Worm (Caenorhabditis elegans) whole organism, L4 larva: Measurements from ENCODE around the gene F09C6.3.

Experiments
- T26A8.4 ChIP-seq: fragments of 200-800 bp; sonication (Bioruptor generic); IDR thresholded peaks from 2 replicates; pipeline ENCODE4 v1.3.6; 2022; ENCODE audit warnings: missing genetic modification characterization, missing compliant biosample characterization
- Y105C5A.15 ChIP-seq: fragments of 200-800 bp; sonication (Bioruptor generic); IDR thresholded peaks from 2 replicates; pipeline ENCODE4 v1.3.6; 2022; ENCODE audit warnings: missing genetic modification characterization, missing compliant biosample characterization
- Y48G9A.11 ChIP-seq: fragments of 200-800 bp; sonication (Bioruptor generic); IDR thresholded peaks from 2 replicates; pipeline ENCODE4 v1.3.6; 2022; ENCODE audit warnings: missing genetic modification reagents, missing genetic modification characterization, missing compliant biosample characterization
- Y75B8A.6 ChIP-seq: fragments of 200-800 bp; sonication (Bioruptor generic); IDR thresholded peaks from 2 replicates; pipeline ENCODE4 v1.3.6; 2022; ENCODE audit warnings: missing genetic modification reagents, missing genetic modification characterization, missing compliant biosample characterization
- ZK337.2 ChIP-seq: fragments of 200-800 bp; sonication (Bioruptor generic); IDR thresholded peaks from 2 replicates; pipeline ENCODE4 v1.3.6; 2022; ENCODE audit warnings: missing genetic modification reagents, missing genetic modification characterization, missing compliant biosample characterization
- ceh-20 ChIP-seq: fragments of 200-800 bp; sonication (Bioruptor generic); IDR thresholded peaks from 2 replicates; pipeline ENCODE4 v1.3.6; 2022; ENCODE audit warnings: missing genetic modification reagents, missing genetic modification characterization, missing compliant biosample characterization
- ceh-44 ChIP-seq: fragments of 200-800 bp; sonication (Bioruptor generic); IDR thresholded peaks from 2 replicates; pipeline ENCODE4 v1.3.6; 2022; ENCODE audit warnings: missing genetic modification reagents, missing genetic modification characterization, missing compliant biosample characterization
- ces-1 ChIP-seq: fragments of 150-350 bp; sonication (generic microtip); optimal IDR thresholded peaks from 4 replicates; lab custom pipeline; 2014; ENCODE audit warnings: missing biosample characterization, missing genetic modification reagents, missing genetic modification characterization
- daf-19 ChIP-seq: fragments of 200-800 bp; sonication (Bioruptor generic); conservative IDR thresholded peaks from 2 replicates; pipeline ENCODE4 v1.3.6; 2022; ENCODE audit warnings: missing genetic modification characterization, missing compliant biosample characterization
- daf-8 ChIP-seq: fragments of 200-800 bp; sonication (Bioruptor generic); IDR thresholded peaks from 2 replicates; pipeline ENCODE4 v1.3.6; 2022; ENCODE audit warnings: missing genetic modification characterization, missing compliant biosample characterization
- dmd-6 ChIP-seq: fragments of 200-800 bp; sonication (Bioruptor generic); IDR thresholded peaks from 2 replicates; pipeline ENCODE4 v1.3.6; 2022; ENCODE audit warnings: missing genetic modification reagents, missing genetic modification characterization, missing compliant biosample characterization
- dpl-1 ChIP-seq: fragments of 150-350 bp; optimal IDR thresholded peaks from 2 replicates; lab custom pipeline; 2014; ENCODE audit warnings: missing biosample characterization, missing genetic modification reagents, missing genetic modification characterization
- egl-43 ChIP-seq: fragments of 200-800 bp; sonication (Bioruptor generic); IDR thresholded peaks from 2 replicates; pipeline ENCODE4 v1.3.6; 2022; ENCODE audit warnings: missing genetic modification reagents, missing genetic modification characterization, missing compliant biosample characterization
- gei-8 ChIP-seq: fragments of 200-800 bp; sonication (Bioruptor generic); optimal IDR thresholded peaks from 2 replicates; lab custom pipeline; 2018; ENCODE audit warnings: mild to moderate bottlenecking, missing genetic modification characterization, missing compliant biosample characterization
- hif-1 ChIP-seq, 2 experiments: sonication (generic microtip); optimal IDR thresholded peaks; 2 replicates each; lab custom pipeline; 2016 to 2017; ENCODE audit warnings: missing compliant biosample characterization in 2 of 2, missing genetic modification characterization in 2 of 2, missing genetic modification reagents in 2 of 2, missing genotype in 2 of 2, mild to moderate bottlenecking in 1 of 2
- jun-1 ChIP-seq: fragments of 150-350 bp; optimal IDR thresholded peaks from 2 replicates; lab custom pipeline; 2014; ENCODE audit warnings: missing biosample characterization, missing genetic modification reagents, missing genetic modification characterization
- lim-7 ChIP-seq: fragments of 200-800 bp; sonication (Bioruptor generic); IDR thresholded peaks from 2 replicates; pipeline ENCODE4 v1.3.6; 2022; ENCODE audit warnings: missing genetic modification characterization, missing compliant biosample characterization
- lin-15B ChIP-seq: fragments of 150-350 bp; sonication (generic microtip); optimal IDR thresholded peaks from 3 replicates; lab custom pipeline; 2014; ENCODE audit warnings: missing biosample characterization, missing genetic modification characterization
- lin-29 ChIP-seq: fragments of 200-800 bp; sonication (Bioruptor generic); IDR thresholded peaks from 2 replicates; pipeline ENCODE4 v1.3.6; 2022; ENCODE audit warnings: missing genetic modification reagents, missing genetic modification characterization, missing compliant biosample characterization
- lin-38 ChIP-seq: fragments of 200-800 bp; sonication (Bioruptor generic); IDR thresholded peaks from 2 replicates; pipeline ENCODE4 v1.3.6; 2022; ENCODE audit warnings: missing genetic modification reagents, missing genetic modification characterization, missing compliant biosample characterization
- lir-3 ChIP-seq: sonication (generic microtip); optimal IDR thresholded peaks from 2 replicates; lab custom pipeline; 2016; ENCODE audit warnings: mild to moderate bottlenecking, missing genetic modification characterization, missing compliant biosample characterization
- lsy-2 ChIP-seq, 2 experiments: fragments of 150-350 bp in 1 of 2; sonication (generic microtip) in 1 of 2; optimal IDR thresholded peaks; 2 replicates each; lab custom pipeline; 2014 to 2017; ENCODE audit warnings: missing biosample characterization in 2 of 2, missing genetic modification characterization in 2 of 2
- madf-9 ChIP-seq: fragments of 200-800 bp; sonication (Bioruptor generic); conservative IDR thresholded peaks from 2 replicates; pipeline ENCODE4 v1.3.6; 2022; ENCODE audit warnings: missing genetic modification reagents, missing genetic modification characterization, missing compliant biosample characterization
- mdt-29 ChIP-seq: fragments of 200-800 bp; sonication (Bioruptor generic); IDR thresholded peaks from 2 replicates; pipeline ENCODE4 v1.3.6; 2022; ENCODE audit warnings: missing genetic modification reagents, missing genetic modification characterization, missing compliant biosample characterization
- nhr-10 ChIP-seq: fragments of 150-350 bp; optimal IDR thresholded peaks from 2 replicates; lab custom pipeline; 2014; ENCODE audit warnings: missing biosample characterization, missing genetic modification characterization
- nhr-102 ChIP-seq: sonication (generic microtip); optimal IDR thresholded peaks from 2 replicates; lab custom pipeline; 2016; ENCODE audit warnings: mild to moderate bottlenecking, missing genetic modification characterization, moderate library complexity, missing compliant biosample characterization
- nhr-111 ChIP-seq: fragments of 200-800 bp; sonication (Bioruptor generic); optimal IDR thresholded peaks from 2 replicates; lab custom pipeline; 2018; ENCODE audit warnings: mild to moderate bottlenecking, missing genetic modification characterization, missing compliant biosample characterization
- nhr-41 ChIP-seq: fragments of 200-800 bp; sonication (Bioruptor generic); IDR thresholded peaks from 2 replicates; pipeline ENCODE4 v1.3.6; 2022; ENCODE audit warnings: missing genetic modification reagents, missing genetic modification characterization, missing compliant biosample characterization
- nhr-76 ChIP-seq: fragments of 150-350 bp; optimal IDR thresholded peaks from 2 replicates; lab custom pipeline; 2014; ENCODE audit warnings: missing biosample characterization, missing genetic modification characterization
- rbr-2 ChIP-seq: sonication (generic microtip); optimal IDR thresholded peaks from 2 replicates; lab custom pipeline; 2016; ENCODE audit warnings: missing genotype, missing genetic modification characterization, missing compliant biosample characterization
- saeg-2 ChIP-seq: fragments of 200-800 bp; sonication (Bioruptor generic); IDR thresholded peaks from 2 replicates; pipeline ENCODE4 v1.3.6; 2022; ENCODE audit warnings: missing genetic modification reagents, missing genetic modification characterization, missing compliant biosample characterization
- spr-3 ChIP-seq: fragments of 200-800 bp; sonication (Bioruptor generic); optimal IDR thresholded peaks from 2 replicates; lab custom pipeline; 2018; ENCODE audit warnings: mild to moderate bottlenecking, missing genetic modification characterization, missing compliant biosample characterization
- tra-1 ChIP-seq: fragments of 200-800 bp; sonication (Bioruptor generic); IDR thresholded peaks from 2 replicates; pipeline ENCODE4 v1.3.6; 2022; ENCODE audit warnings: missing genetic modification reagents, missing genetic modification characterization, missing compliant biosample characterization
- unc-39 ChIP-seq: sonication (generic microtip); optimal IDR thresholded peaks from 2 replicates; lab custom pipeline; 2017; ENCODE audit warnings: missing biosample characterization, missing genetic modification characterization
- vab-7 ChIP-seq: fragments of 200-800 bp; sonication (Bioruptor generic); IDR thresholded peaks from 2 replicates; pipeline ENCODE4 v1.3.6; 2022; ENCODE audit warnings: missing genetic modification reagents, missing genetic modification characterization, missing compliant biosample characterization
- zfp-2 ChIP-seq: sonication (generic microtip); optimal IDR thresholded peaks from 2 replicates; lab custom pipeline; 2016; ENCODE audit warnings: mild to moderate bottlenecking, missing genetic modification characterization, missing compliant biosample characterization
- zfp-3 ChIP-seq: fragments of 200-800 bp; sonication (Bioruptor generic); conservative IDR thresholded peaks from 2 replicates; pipeline ENCODE4 v1.3.6; 2022; ENCODE audit warnings: missing genetic modification reagents, missing genetic modification characterization, missing compliant biosample characterization
- zip-11 ChIP-seq: fragments of 200-800 bp; sonication (Bioruptor generic); IDR thresholded peaks from 2 replicates; pipeline ENCODE4 v1.3.6; 2022; ENCODE audit warnings: missing genetic modification characterization, missing compliant biosample characterization
- ztf-11 ChIP-seq: fragments of 150-350 bp; optimal IDR thresholded peaks from 2 replicates; lab custom pipeline; 2014; ENCODE audit warnings: missing biosample characterization, missing genetic modification characterization
- ztf-7 ChIP-seq: fragments of 150-350 bp; optimal IDR thresholded peaks from 2 replicates; lab custom pipeline; 2014; ENCODE audit warnings: missing biosample characterization, missing genetic modification characterization

Gene F09C6.3

ce11 chrV:16902726-16903125 lies 22.8 kb upstream of the F09C6.3 start, which contains the start of gene srd-68:
Gene srd-68, minus strand, starts transcription at chrV:16902826.
- TF ChIP-seq hif-1 (tag; optimal IDR thresholded peaks at IDR 0.05; lab: Kevin White, UChicago) (no peak), spr-3 (GFP tag; lab: Kevin White, UChicago) (no peak), zfp-2 (tag; lab: Kevin White, UChicago) (no peak), ztf-11 (tag; lab: Kevin White, UChicago) (no peak), T26A8.4 (no peak), nhr-111 (no peak), vab-7 (GFP tag; lab: Robert Waterston, UW) (no peak), rbr-2 (tag; lab: Kevin White, UChicago) (no peak), gei-8 (no peak), lin-38 (GFP tag; lab: Robert Waterston, UW) (no peak), ztf-7 (tag; lab: Kevin White, UChicago) (no peak), nhr-102 (no peak), Y105C5A.15 (no peak), dpl-1 (GFP tag; lab: Kevin White, UChicago) (no peak)
- TF ChIP-seq, all 104 proteins: peak for 0

- TF ChIP-seq daf-19 (GFP tag; lab: Robert Waterston, UW) (no peak), ceh-20 (GFP tag; lab: Robert Waterston, UW) (no peak), daf-8 (GFP tag; lab: Robert Waterston, UW) (no peak), Y75B8A.6 (GFP tag; lab: Robert Waterston, UW) (no peak), unc-39 (tag; lab: Kevin White, UChicago) (no peak), jun-1 (tag; lab: Kevin White, UChicago) (no peak), tra-1 (no peak), lin-29 (no peak), nhr-10 (tag; lab: Kevin White, UChicago) (no peak), madf-9 (GFP tag; lab: Robert Waterston, UW) (no peak), dmd-6 (no peak), saeg-2 (GFP tag; lab: Robert Waterston, UW) (no peak), ceh-44 (GFP tag; lab: Robert Waterston, UW) (no peak), lin-15B (no peak)
Observed at ce11 chrV:16899355-16899754, 19.4 kb upstream of the F09C6.3 start, which contains the start of gene fbxa-45. Gene fbxa-45, minus strand, starts transcription at chrV:16899455.

ce11 chrV:16893440-16893839 lies 13.5 kb upstream of the F09C6.3 start, which contains the start of gene F09C6.15:
Gene F09C6.15, plus strand, starts transcription at chrV:16893740.
- no peak for TF ChIP-seq ZK337.2 (GFP tag; lab: Robert Waterston, UW)
- TF ChIP-seq rbr-2 (tag; lab: Kevin White, UChicago), result no peak
- no peak for TF ChIP-seq nhr-76 (tag; lab: Kevin White, UChicago)
- no peak for TF ChIP-seq Y48G9A.11 (GFP tag; lab: Robert Waterston, UW)
- no peak for TF ChIP-seq zfp-3 (GFP tag; lab: Robert Waterston, UW)
- no peak for TF ChIP-seq Y75B8A.6 (GFP tag; lab: Robert Waterston, UW)
- TF ChIP-seq vab-7 (GFP tag; lab: Robert Waterston, UW), result no peak
- TF ChIP-seq zip-11 (GFP tag; lab: Robert Waterston, UW), result no peak
- no peak for TF ChIP-seq ces-1 (GFP tag; lab: Kevin White, UChicago)
- no peak for TF ChIP-seq lsy-2 (tag; optimal IDR thresholded peaks at IDR 0.05; lab: Kevin White, UChicago)
- TF ChIP-seq lir-3, result no peak
- TF ChIP-seq nhr-41 (GFP tag; lab: Robert Waterston, UW), result no peak
- TF ChIP-seq mdt-29 (GFP tag; lab: Robert Waterston, UW), result no peak
- TF ChIP-seq lim-7 (GFP tag; lab: Robert Waterston, UW), result no peak
- no peak for TF ChIP-seq egl-43 (GFP tag; lab: Robert Waterston, UW)
- TF ChIP-seq, all 104 proteins: peak for 0
